Worm (Caenorhabditis elegans) whole organism, young adult: ENCODE measurements around the gene fbxa-24.

Experiments
- B0261.1 ChIP-seq: sonication (generic microtip); optimal IDR thresholded peaks from 2 replicates; lab custom pipeline; 2016; ENCODE audit warnings: mild to moderate bottlenecking, missing genetic modification characterization, moderate library complexity, missing compliant biosample characterization
- hmg-1.2 ChIP-seq: fragments of 200-800 bp; sonication (Bioruptor generic); IDR thresholded peaks from 2 replicates; pipeline ENCODE4 v1.3.6; 2022; ENCODE audit warnings: missing genetic modification reagents, missing genetic modification characterization, missing compliant biosample characterization
- rcor-1 ChIP-seq: fragments of 200-800 bp; sonication (Bioruptor generic); IDR thresholded peaks from 2 replicates; pipeline ENCODE4 v1.3.6; 2022; ENCODE audit warnings: missing genetic modification reagents, missing genetic modification characterization, missing compliant biosample characterization
- tbp1 ChIP-seq: fragments of 200-800 bp; sonication (Bioruptor generic); optimal IDR thresholded peaks from 2 replicates; lab custom pipeline; 2018; ENCODE audit warnings: mild to moderate bottlenecking, missing genetic modification characterization, missing compliant biosample characterization

ce11 chrII:3808104-3808503 is 8.2 kb upstream of the fbxa-24 start, which contains the start of gene F54D10.5:
- TF ChIP-seq B0261.1 (tag; lab: Kevin White, UChicago) (no peak), hmg-1.2 (peak; percentile 30; the same call in 1 of the 2 replicates), tbp1 (peak; percentile 14), rcor-1 (GFP tag; lab: Robert Waterston, UW) (peak; percentile 44)
